Worm (Caenorhabditis elegans): ENCODE measurements around the gene spk-1.
A peak's percentile ranks its signal among the peaks of the same experiment; 100 is the strongest.

spk-1 gene

ce11 chrIII:9500267-9500666 is 43.9 kb downstream of the spk-1 start, which contains the start of gene sod-4 (continued):
- TF ChIP-seq unc-98 (GFP tag; IDR thresholded peaks at IDR 0.05) = no peak
- TF ChIP-seq egl-13 (tag; optimal IDR thresholded peaks at IDR 0.05) = no peak
- no peak for TF ChIP-seq pqm-1 (tag; optimal IDR thresholded peaks at IDR 0.05)
- peak; percentile 64 for TF ChIP-seq nhr-71 (tag; optimal IDR thresholded peaks at IDR 0.05)
- TF ChIP-seq lin-14 (GFP tag; optimal IDR thresholded peaks at IDR 0.05) = peak; percentile 83
- TF ChIP-seq nhr-90 (tag; optimal IDR thresholded peaks at IDR 0.05; ENCODE audit: poor library complexity) = peak; percentile 42
- no peak for TF ChIP-seq nhr-12 (tag; optimal IDR thresholded peaks at IDR 0.05)
- peak in 1 of 2 experiments; percentile 6 for TF ChIP-seq efl-1 (optimal IDR thresholded peaks at IDR 0.05)
- TF ChIP-seq efl-1 (GFP tag; optimal IDR thresholded peaks at IDR 0.05 in 1 of 2) = peak in 1 of 2 experiments; percentile 86
- no peak for TF ChIP-seq sptf-1 (tag; optimal IDR thresholded peaks at IDR 0.05)
- no peak for TF ChIP-seq unc-86 (tag; optimal IDR thresholded peaks at IDR 0.05)
- peak in 2 of 6 experiments; percentile 33 to 90 for TF ChIP-seq elt-3 (tag; optimal IDR thresholded peaks at IDR 0.05)
- no peak for TF ChIP-seq ztf-11 (tag; optimal IDR thresholded peaks at IDR 0.05)
- peak in 1 of 2 experiments; percentile 47 for TF ChIP-seq mdl-1 (tag; optimal IDR thresholded peaks at IDR 0.05)
- TF ChIP-seq lin-13 (GFP tag; optimal IDR thresholded peaks at IDR 0.05) = peak; percentile 13
- peak; percentile 16 for TF ChIP-seq nhr-47 (tag; optimal IDR thresholded peaks at IDR 0.05)
- TF ChIP-seq fkh-4 (tag; optimal IDR thresholded peaks at IDR 0.05; ENCODE audit: borderline replicate concordance) = no peak
- TF ChIP-seq vab-15 (tag; optimal IDR thresholded peaks at IDR 0.05) = no peak
- no peak for TF ChIP-seq hlh-17 (GFP tag; optimal IDR thresholded peaks at IDR 0.05; ENCODE audit: borderline replicate concordance)
- peak; percentile 25 for TF ChIP-seq skn-1 (tag; optimal IDR thresholded peaks at IDR 0.05)
- no peak for TF ChIP-seq C04F5.9 (tag; optimal IDR thresholded peaks at IDR 0.05)
- peak in 2 of 3 experiments; percentile 17 to 36 for TF ChIP-seq dpl-1 (GFP tag; optimal IDR thresholded peaks at IDR 0.05)

ce11 chrIII:9501072-9501471 is 44.7 kb downstream of the spk-1 start:
- TF ChIP-seq aly-2 (tag; optimal IDR thresholded peaks at IDR 0.05) (no peak), ceh-90 (tag; optimal IDR thresholded peaks at IDR 0.05) (no peak), nhr-11 (tag; optimal IDR thresholded peaks at IDR 0.05) (no peak), elt-2 (tag; optimal IDR thresholded peaks at IDR 0.05) (no peak), nhr-84 (tag; optimal IDR thresholded peaks at IDR 0.05) (no peak), sup-37 (GFP tag; optimal IDR thresholded peaks at IDR 0.05) (no peak), nhr-19 (GFP tag; conservative IDR thresholded peaks at IDR 0.05) (peak; percentile 8; the same call in 1 of the 2 replicates), hpl-2 (GFP tag; optimal IDR thresholded peaks at IDR 0.05) (no peak), nhr-12 (tag; optimal IDR thresholded peaks at IDR 0.05) (no peak), C04F5.9 (tag; optimal IDR thresholded peaks at IDR 0.05) (no peak), unc-98 (GFP tag; IDR thresholded peaks at IDR 0.05) (no peak), lin-14 (GFP tag; optimal IDR thresholded peaks at IDR 0.05) (peak; percentile 59), fkh-8 (tag; optimal IDR thresholded peaks at IDR 0.05) (peak; percentile 11), lsy-2 (tag; optimal IDR thresholded peaks at IDR 0.05) (peak; percentile 31 to 35), nhr-47 (tag; optimal IDR thresholded peaks at IDR 0.05) (peak; percentile 21), hlh-17 (GFP tag; optimal IDR thresholded peaks at IDR 0.05; ENCODE audit: borderline replicate concordance) (no peak), tlp-1 (tag; optimal IDR thresholded peaks at IDR 0.05) (no peak), lin-39 (tag; optimal IDR thresholded peaks at IDR 0.05) (peak; percentile 52), efl-1 (optimal IDR thresholded peaks at IDR 0.05) (no peak), efl-1 (GFP tag; optimal IDR thresholded peaks at IDR 0.05 in 1 of 2) (no peak), nhr-90 (tag; optimal IDR thresholded peaks at IDR 0.05; ENCODE audit: poor library complexity) (no peak), nhr-20 (tag; optimal IDR thresholded peaks at IDR 0.05) (no peak), mab-9 (GFP tag; IDR thresholded peaks at IDR 0.05) (no peak), swsn-7 (tag; optimal IDR thresholded peaks at IDR 0.05) (peak; percentile 16), dpl-1 (GFP tag; optimal IDR thresholded peaks at IDR 0.05) (no peak), sptf-1 (tag; optimal IDR thresholded peaks at IDR 0.05) (no peak), Y116A8C.19 (tag; optimal IDR thresholded peaks at IDR 0.05; ENCODE audit: borderline replicate concordance) (no peak), blmp-1 (tag; optimal IDR thresholded peaks at IDR 0.05) (no peak), lin-13 (GFP tag; optimal IDR thresholded peaks at IDR 0.05) (no peak), nhr-71 (tag; optimal IDR thresholded peaks at IDR 0.05) (peak; percentile 56), skn-1 (tag; optimal IDR thresholded peaks at IDR 0.05) (no peak), nhr-85 (tag) (peak; percentile 38), C34B4.2 (tag; optimal IDR thresholded peaks at IDR 0.05) (no peak), ceh-63 (GFP tag; optimal IDR thresholded peaks at IDR 0.05) (no peak), vab-15 (tag; optimal IDR thresholded peaks at IDR 0.05) (no peak), lin-15B (tag; optimal IDR thresholded peaks at IDR 0.05) (no peak)

Measured in whole organism, L1 larva.